Worm (Caenorhabditis elegans): ENCODE results near the gene spp-9.

spp-9 gene

ce11 chrX:11462112-11462511 is 25.5 kb upstream of the spp-9 start (continued):
- no peak for TF ChIP-seq lin-13 (GFP tag; optimal IDR thresholded peaks at IDR 0.05)

- TF ChIP-seq mab-9 (GFP tag; IDR thresholded peaks at IDR 0.05) (0 out of 2 replicates have a peak, but pooled peaks have one; percentile 13), skn-1 (tag; optimal IDR thresholded peaks at IDR 0.05) (no peak), lin-14 (GFP tag; optimal IDR thresholded peaks at IDR 0.05) (peak; percentile 68), elt-2 (tag; optimal IDR thresholded peaks at IDR 0.05) (no peak)
Observed at ce11 chrX:11463005-11463404, 24.6 kb upstream of the spp-9 start.

ce11 chrX:11463568-11463967 is 24.0 kb upstream of the spp-9 start:
- no peak for TF ChIP-seq lsy-2 (tag; optimal IDR thresholded peaks at IDR 0.05)
- peak; percentile 8 for TF ChIP-seq rnt-1 (tag; optimal IDR thresholded peaks at IDR 0.05)
- TF ChIP-seq nhr-71 (tag; optimal IDR thresholded peaks at IDR 0.05): no peak
- no peak for TF ChIP-seq fkh-4 (tag; optimal IDR thresholded peaks at IDR 0.05; ENCODE audit: borderline replicate concordance)
- no peak for TF ChIP-seq efl-1 (optimal IDR thresholded peaks at IDR 0.05)
- TF ChIP-seq efl-1 (GFP tag; optimal IDR thresholded peaks at IDR 0.05 in 1 of 2): peak in 1 of 2 experiments; percentile 22

ce11 chrX:11464271-11465103 is 23.1 kb upstream of the spp-9 start:
- no peak for TF ChIP-seq lin-15B (tag; optimal IDR thresholded peaks at IDR 0.05)
- TF ChIP-seq hlh-17 (GFP tag; optimal IDR thresholded peaks at IDR 0.05; ENCODE audit: borderline replicate concordance): no peak
- peak; percentile 88 for TF ChIP-seq elt-2 (tag; optimal IDR thresholded peaks at IDR 0.05)
- TF ChIP-seq swsn-7 (tag; optimal IDR thresholded peaks at IDR 0.05): no peak
- TF ChIP-seq alr-1 (tag; optimal IDR thresholded peaks at IDR 0.05; ENCODE audit: borderline replicate concordance): no peak
- TF ChIP-seq ceh-63 (GFP tag; optimal IDR thresholded peaks at IDR 0.05): no peak
- TF ChIP-seq unc-130 (tag; optimal IDR thresholded peaks at IDR 0.05): peak; percentile 36
- TF ChIP-seq nhr-77 (tag; optimal IDR thresholded peaks at IDR 0.05): no peak
- no peak for TF ChIP-seq blmp-1 (tag; optimal IDR thresholded peaks at IDR 0.05)
- 0 out of 2 replicates have a peak, but pooled peaks have one; percentile 29 for TF ChIP-seq mab-9 (GFP tag; IDR thresholded peaks at IDR 0.05)
- no peak for TF ChIP-seq sptf-1 (tag; optimal IDR thresholded peaks at IDR 0.05)
- TF ChIP-seq nhr-19 (GFP tag; conservative IDR thresholded peaks at IDR 0.05): peak; percentile 26; the same call in 1 of the 2 replicates
- no peak for TF ChIP-seq nhr-47 (tag; optimal IDR thresholded peaks at IDR 0.05)
- TF ChIP-seq hlh-4 (tag; optimal IDR thresholded peaks at IDR 0.05): no peak
- TF ChIP-seq C34B4.2 (tag; optimal IDR thresholded peaks at IDR 0.05): no peak
- no peak for TF ChIP-seq lin-13 (GFP tag; optimal IDR thresholded peaks at IDR 0.05)
- TF ChIP-seq nhr-76 (tag; optimal IDR thresholded peaks at IDR 0.05): no peak
- TF ChIP-seq ceh-82 (tag; optimal IDR thresholded peaks at IDR 0.05): peak in 1 of 3 experiments; percentile 1
- TF ChIP-seq ces-1 (GFP tag; optimal IDR thresholded peaks at IDR 0.05): no peak
- TF ChIP-seq lir-3 (tag; optimal IDR thresholded peaks at IDR 0.05; ENCODE audit: poor library complexity): no peak
- TF ChIP-seq lin-14 (GFP tag; optimal IDR thresholded peaks at IDR 0.05): peak; percentile 88
- no peak for TF ChIP-seq F16B12.6 (tag; optimal IDR thresholded peaks at IDR 0.05)
- TF ChIP-seq unc-98 (GFP tag; IDR thresholded peaks at IDR 0.05): no peak
- no peak for TF ChIP-seq C16A3.4 (tag; optimal IDR thresholded peaks at IDR 0.05)
- no peak for TF ChIP-seq nhr-84 (tag; optimal IDR thresholded peaks at IDR 0.05)
- TF ChIP-seq nhr-237 (tag; optimal IDR thresholded peaks at IDR 0.05): no peak
- peak; percentile 41 for TF ChIP-seq snu-23 (GFP tag; optimal IDR thresholded peaks at IDR 0.05)
- TF ChIP-seq zip-4 (GFP tag; optimal IDR thresholded peaks at IDR 0.05): no peak
- TF ChIP-seq nhr-20 (tag; optimal IDR thresholded peaks at IDR 0.05): no peak
- TF ChIP-seq elt-3 (tag; optimal IDR thresholded peaks at IDR 0.05): no peak
- TF ChIP-seq isw-1 (GFP tag; IDR thresholded peaks at IDR 0.05): no peak
- no peak for TF ChIP-seq snpc-4 (tag; optimal IDR thresholded peaks at IDR 0.05)
- TF ChIP-seq zag-1 (tag; optimal IDR thresholded peaks at IDR 0.05): peak; percentile 21
- TF ChIP-seq sup-37 (GFP tag; optimal IDR thresholded peaks at IDR 0.05): no peak
- TF ChIP-seq aly-2 (tag; optimal IDR thresholded peaks at IDR 0.05): no peak
- peak; percentile 14 for TF ChIP-seq mep-1 (tag; optimal IDR thresholded peaks at IDR 0.05)
- peak; percentile 63 for TF ChIP-seq dsc-1 (tag; optimal IDR thresholded peaks at IDR 0.05)
- peak; percentile 2 to 4 for TF ChIP-seq lin-35 (GFP tag; optimal IDR thresholded peaks at IDR 0.05)
